Worm (Caenorhabditis elegans) whole organism, late embryonic: Measurements from ENCODE around the gene C08F11.1.
"Not testable (repeated sequence)": the region's sequence is repeated elsewhere in the genome, so short reads cannot be mapped to it uniquely, and the experiment has no call there.

Experiments used
- C08G9.2 ChIP-seq: sonication (generic microtip); optimal IDR thresholded peaks from 2 replicates; lab custom pipeline; 2016; ENCODE audit warnings: mild to moderate bottlenecking, missing genetic modification characterization, moderate library complexity, missing compliant biosample characterization
- C38D4.7 ChIP-seq: fragments of 200-800 bp; sonication (Bioruptor generic); optimal IDR thresholded peaks from 2 replicates; lab custom pipeline; 2018; ENCODE audit warnings: mild to moderate bottlenecking, missing genetic modification characterization, moderate library complexity, missing compliant biosample characterization
- K02D7.2 ChIP-seq: sonication (generic microtip); optimal IDR thresholded peaks from 2 replicates; lab custom pipeline; 2017; ENCODE audit warnings: mild to moderate bottlenecking, missing genetic modification characterization, missing compliant biosample characterization
- K09A11.1 ChIP-seq: sonication (generic microtip); optimal IDR thresholded peaks from 2 replicates; lab custom pipeline; 2017; ENCODE audit warnings: antibody characterized with exemption, mild to moderate bottlenecking, missing genetic modification characterization, missing compliant biosample characterization; ENCODE audit not compliant: insufficient read depth
- T23F11.4 ChIP-seq: fragments of 200-800 bp; sonication (Bioruptor generic); optimal IDR thresholded peaks from 2 replicates; lab custom pipeline; 2018; ENCODE audit warnings: mild to moderate bottlenecking, missing genetic modification characterization, missing compliant biosample characterization
- Y22D7AL.16 ChIP-seq: sonication (generic microtip); optimal IDR thresholded peaks from 2 replicates; lab custom pipeline; 2016; ENCODE audit warnings: missing genetic modification characterization, missing compliant biosample characterization
- ceh-18 ChIP-seq: sonication (generic microtip); optimal IDR thresholded peaks from 2 replicates; lab custom pipeline; 2016; ENCODE audit warnings: missing genetic modification characterization, missing compliant biosample characterization
- ceh-19 ChIP-seq: fragments of 200-800 bp; sonication (Bioruptor generic); optimal IDR thresholded peaks from 2 replicates; lab custom pipeline; 2018; ENCODE audit warnings: mild to moderate bottlenecking, missing genetic modification characterization, missing compliant biosample characterization
- ceh-2 ChIP-seq: sonication (generic microtip); optimal IDR thresholded peaks from 2 replicates; lab custom pipeline; 2016; ENCODE audit warnings: missing genotype, missing genetic modification characterization, missing compliant biosample characterization
- ceh-24 ChIP-seq: sonication (generic microtip); optimal IDR thresholded peaks from 2 replicates; lab custom pipeline; 2016; ENCODE audit warnings: mild to moderate bottlenecking, missing genetic modification characterization, missing compliant biosample characterization
- ceh-31 ChIP-seq: sonication (generic microtip); optimal IDR thresholded peaks from 2 replicates; lab custom pipeline; 2016; ENCODE audit warnings: missing genetic modification characterization, missing compliant biosample characterization
- ceh-34 ChIP-seq: sonication (generic microtip); optimal IDR thresholded peaks from 2 replicates; lab custom pipeline; 2016; ENCODE audit warnings: mild to moderate bottlenecking, missing genetic modification characterization, missing compliant biosample characterization
- ceh-9 ChIP-seq: sonication (generic microtip); optimal IDR thresholded peaks from 2 replicates; lab custom pipeline; 2016; ENCODE audit warnings: mild to moderate bottlenecking, missing genetic modification characterization, inconsistent platforms, missing compliant biosample characterization
- che-1 ChIP-seq: sonication (generic microtip); optimal IDR thresholded peaks from 2 replicates; lab custom pipeline; 2016; ENCODE audit warnings: mild to moderate bottlenecking, missing genetic modification characterization, missing compliant biosample characterization
- ets-4 ChIP-seq: sonication (generic microtip); optimal IDR thresholded peaks from 2 replicates; lab custom pipeline; 2016; ENCODE audit warnings: missing genetic modification characterization, missing compliant biosample characterization
- eyg-1 ChIP-seq: sonication (generic microtip); optimal IDR thresholded peaks from 2 replicates; lab custom pipeline; 2016; ENCODE audit warnings: missing genotype, missing genetic modification characterization, missing compliant biosample characterization
- fkh-6 ChIP-seq: sonication (generic microtip); optimal IDR thresholded peaks from 2 replicates; lab custom pipeline; 2016; ENCODE audit warnings: missing genetic modification characterization, missing compliant biosample characterization
- hlh-13 ChIP-seq: fragments of 200-800 bp; sonication (Bioruptor generic); optimal IDR thresholded peaks from 2 replicates; lab custom pipeline; 2018; ENCODE audit warnings: mild to moderate bottlenecking, missing genetic modification characterization, missing compliant biosample characterization
- hlh-6 ChIP-seq: sonication (generic microtip); optimal IDR thresholded peaks from 2 replicates; lab custom pipeline; 2016; ENCODE audit warnings: missing genotype, missing genetic modification characterization, missing compliant biosample characterization
- hlh-8 ChIP-seq: sonication (generic microtip); optimal IDR thresholded peaks from 2 replicates; lab custom pipeline; 2016; ENCODE audit warnings: missing genotype, missing genetic modification characterization, missing compliant biosample characterization
- lim-6 ChIP-seq: sonication (generic microtip); optimal IDR thresholded peaks from 2 replicates; lab custom pipeline; 2016; ENCODE audit warnings: missing genetic modification characterization, missing compliant biosample characterization
- lin-11 ChIP-seq: fragments of 200-800 bp; sonication (Bioruptor generic); optimal IDR thresholded peaks from 2 replicates; lab custom pipeline; 2018; ENCODE audit warnings: mild to moderate bottlenecking, missing genetic modification characterization, missing compliant biosample characterization
- madf-2 ChIP-seq: sonication (generic microtip); optimal IDR thresholded peaks from 2 replicates; lab custom pipeline; 2017; ENCODE audit warnings: missing genetic modification characterization, missing compliant biosample characterization
- mec-3 ChIP-seq: sonication (generic microtip); optimal IDR thresholded peaks from 2 replicates; lab custom pipeline; 2016; ENCODE audit warnings: borderline replicate concordance, missing genetic modification characterization, missing compliant biosample characterization
- nfya-1 ChIP-seq: sonication (generic microtip); optimal IDR thresholded peaks from 2 replicates; lab custom pipeline; 2017; ENCODE audit warnings: missing genetic modification characterization, mild to moderate bottlenecking, missing compliant biosample characterization, antibody characterized with exemption, moderate library complexity
- nhr-11 ChIP-seq: fragments of 150-350 bp; optimal IDR thresholded peaks from 2 replicates; lab custom pipeline; 2014; ENCODE audit warnings: missing biosample characterization, missing genetic modification characterization
- npax-4 ChIP-seq: sonication (generic microtip); optimal IDR thresholded peaks from 2 replicates; lab custom pipeline; 2016; ENCODE audit warnings: missing genetic modification characterization, missing compliant biosample characterization
- odd-2 ChIP-seq: sonication (generic microtip); optimal IDR thresholded peaks from 2 replicates; lab custom pipeline; 2017; ENCODE audit warnings: antibody characterized with exemption, mild to moderate bottlenecking, missing genetic modification characterization, missing compliant biosample characterization
- pat-9 ChIP-seq: fragments of 200-800 bp; sonication (Bioruptor generic); optimal IDR thresholded peaks from 2 replicates; lab custom pipeline; 2018; ENCODE audit warnings: mild to moderate bottlenecking, missing genetic modification characterization, moderate library complexity, missing compliant biosample characterization
- pha-2 ChIP-seq: sonication (generic microtip); optimal IDR thresholded peaks from 2 replicates; lab custom pipeline; 2017; ENCODE audit warnings: mild to moderate bottlenecking, missing genetic modification characterization, missing compliant biosample characterization
- pros-1 ChIP-seq: fragments of 150-350 bp; optimal IDR thresholded peaks from 2 replicates; lab custom pipeline; 2014; ENCODE audit warnings: missing biosample characterization, missing genetic modification reagents, missing genetic modification characterization
- ref-2 ChIP-seq: sonication (generic microtip); optimal IDR thresholded peaks from 2 replicates; lab custom pipeline; 2016; ENCODE audit warnings: missing genetic modification characterization, missing compliant biosample characterization
- tbx-2 ChIP-seq: sonication (generic microtip); optimal IDR thresholded peaks from 2 replicates; lab custom pipeline; 2016; ENCODE audit warnings: missing genetic modification characterization, missing compliant biosample characterization
- tbx-7 ChIP-seq: sonication (generic microtip); optimal IDR thresholded peaks from 2 replicates; lab custom pipeline; 2016; ENCODE audit warnings: missing genotype, missing genetic modification characterization, missing compliant biosample characterization
- ttx-3 ChIP-seq: sonication (generic microtip); optimal IDR thresholded peaks from 2 replicates; lab custom pipeline; 2016; ENCODE audit warnings: missing genetic modification reagents, missing genetic modification characterization, missing compliant biosample characterization
- unc-3 ChIP-seq, 2 experiments: fragments of 200-800 bp in 1 of 2; sonication (Bioruptor generic) in 1 of 2; sonication (generic microtip) in 1 of 2; conservative IDR thresholded peaks in 1 of 2; optimal IDR thresholded peaks in 1 of 2; 2 replicates each; pipeline versions ENCODE4 v1.3.6 to Lab custom; 2016 to 2022; ENCODE audit warnings: missing compliant biosample characterization in 2 of 2, missing genetic modification characterization in 2 of 2, missing genetic modification reagents in 1 of 2
- unc-55 ChIP-seq: sonication (generic microtip); optimal IDR thresholded peaks from 2 replicates; lab custom pipeline; 2017; ENCODE audit warnings: missing biosample characterization, missing genetic modification reagents, missing genetic modification characterization
- unc-86 ChIP-seq: sonication (generic microtip); optimal IDR thresholded peaks from 2 replicates; lab custom pipeline; 2016; ENCODE audit warnings: missing genetic modification characterization, missing compliant biosample characterization
- zip-5 ChIP-seq: sonication (generic microtip); optimal IDR thresholded peaks from 2 replicates; lab custom pipeline; 2016; ENCODE audit warnings: missing genetic modification characterization, missing compliant biosample characterization

Gene C08F11.1

DNA sequence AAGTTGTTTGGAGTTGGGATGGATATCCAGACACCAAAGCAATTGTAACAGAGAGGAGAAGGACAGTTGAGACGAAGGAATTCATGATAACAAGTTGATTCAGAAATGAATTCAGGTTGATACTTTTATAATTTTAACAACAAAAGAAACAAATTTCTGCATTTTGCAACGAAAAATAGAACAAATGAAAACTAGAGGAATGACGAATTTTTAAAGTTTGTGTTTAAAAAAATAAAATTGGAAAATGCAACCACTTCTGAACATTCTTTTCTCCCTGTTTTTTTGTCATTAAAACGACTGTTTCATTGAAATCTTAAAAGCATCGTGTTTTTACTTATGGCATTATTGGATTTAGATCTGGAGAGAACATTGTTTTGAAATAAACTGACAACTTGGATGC, 38.9 kb downstream of the C08F11.1 start, which contains the start of gene Y45F10C.2:
Gene Y45F10C.2 (minus strand): TSS at position 101 of the 400 bp plus-strand sequence.
- not testable (repeated sequence) for TF ChIP-seq che-1 (tag; lab: Kevin White, UChicago); ceh-18 (tag; lab: Kevin White, UChicago); nhr-11

DNA sequence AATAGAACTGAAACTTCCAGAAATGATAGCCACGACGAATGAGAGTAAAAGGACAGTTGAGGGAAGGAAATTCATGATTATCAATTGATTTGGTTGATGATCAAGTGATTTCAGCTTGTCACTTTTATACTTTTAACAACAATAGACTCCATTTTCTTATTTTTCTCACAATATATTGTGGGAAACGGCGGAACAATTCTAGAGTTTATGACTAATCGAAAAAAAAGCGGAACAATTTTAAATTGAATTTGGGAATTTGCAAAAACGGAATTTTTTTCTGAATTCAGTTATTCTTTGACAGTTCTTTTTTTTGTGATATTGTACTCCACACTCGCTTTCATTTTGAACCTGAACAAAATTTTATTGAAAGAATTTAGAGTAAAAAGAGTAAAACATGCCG, 40.5 kb downstream of the C08F11.1 start, which contains the start of gene Y45F10C.4:
Gene Y45F10C.4 (minus strand): TSS at position 101 of the 400 bp plus-strand sequence.
- no peak for TF ChIP-seq ceh-19 (GFP tag; lab: Kevin White, UChicago)
- TF ChIP-seq ceh-31 (tag; lab: Kevin White, UChicago), result no peak
- TF ChIP-seq pha-2 (tag; lab: Kevin White, UChicago), result no peak
- no peak for TF ChIP-seq K02D7.2 (tag; lab: Kevin White, UChicago)
- TF ChIP-seq ttx-3 (tag; lab: Kevin White, UChicago), result no peak
- no peak for TF ChIP-seq C38D4.7 (GFP tag; lab: Kevin White, UChicago)
- no peak for TF ChIP-seq mec-3 (tag; lab: Kevin White, UChicago)
- no peak for TF ChIP-seq odd-2 (tag; lab: Kevin White, UChicago)
- no peak for TF ChIP-seq ceh-34 (tag; lab: Kevin White, UChicago)
- TF ChIP-seq ref-2, result no peak
- TF ChIP-seq npax-4 (tag; lab: Kevin White, UChicago), result no peak
- no peak for TF ChIP-seq ceh-9 (tag; lab: Kevin White, UChicago)
- TF ChIP-seq lim-6 (tag; lab: Kevin White, UChicago), result no peak
- no peak for TF ChIP-seq fkh-6 (tag; lab: Kevin White, UChicago)
- no peak for TF ChIP-seq tbx-2
- no peak for TF ChIP-seq nhr-11
- TF ChIP-seq tbx-7 (tag; lab: Kevin White, UChicago), result no peak
- no peak for TF ChIP-seq pat-9 (tag; lab: Kevin White, UChicago)
- TF ChIP-seq unc-55, result no peak
- no peak for TF ChIP-seq ceh-24 (tag; lab: Kevin White, UChicago)

DNA sequence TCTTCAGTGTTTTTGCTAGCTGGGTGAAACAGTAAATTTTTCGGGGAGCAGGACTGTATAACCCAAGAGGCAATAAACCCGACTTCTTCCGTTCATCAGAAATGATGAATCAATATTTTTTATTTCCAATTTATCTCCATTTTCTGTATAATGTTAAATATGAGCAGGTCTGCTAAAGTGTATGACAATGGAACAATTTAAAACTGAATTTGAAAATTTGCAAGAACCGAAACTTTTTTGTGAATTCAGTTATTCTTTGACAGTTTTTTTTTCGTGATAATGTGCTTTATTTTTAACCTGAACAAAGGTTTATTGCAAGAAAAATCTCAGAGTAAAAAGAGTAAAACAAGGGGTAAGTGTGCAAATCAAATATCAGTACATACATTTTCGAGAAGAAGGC, 41.4 kb downstream of the C08F11.1 start:
- TF ChIP-seq ceh-2, result no peak
- no peak for TF ChIP-seq unc-3 (GFP tag; conservative IDR thresholded peaks at IDR 0.05; lab: Robert Waterston, UW)
- no peak for TF ChIP-seq unc-3 (tag; optimal IDR thresholded peaks at IDR 0.05; lab: Kevin White, UChicago)
- no peak for TF ChIP-seq unc-86 (tag; lab: Kevin White, UChicago)

DNA sequence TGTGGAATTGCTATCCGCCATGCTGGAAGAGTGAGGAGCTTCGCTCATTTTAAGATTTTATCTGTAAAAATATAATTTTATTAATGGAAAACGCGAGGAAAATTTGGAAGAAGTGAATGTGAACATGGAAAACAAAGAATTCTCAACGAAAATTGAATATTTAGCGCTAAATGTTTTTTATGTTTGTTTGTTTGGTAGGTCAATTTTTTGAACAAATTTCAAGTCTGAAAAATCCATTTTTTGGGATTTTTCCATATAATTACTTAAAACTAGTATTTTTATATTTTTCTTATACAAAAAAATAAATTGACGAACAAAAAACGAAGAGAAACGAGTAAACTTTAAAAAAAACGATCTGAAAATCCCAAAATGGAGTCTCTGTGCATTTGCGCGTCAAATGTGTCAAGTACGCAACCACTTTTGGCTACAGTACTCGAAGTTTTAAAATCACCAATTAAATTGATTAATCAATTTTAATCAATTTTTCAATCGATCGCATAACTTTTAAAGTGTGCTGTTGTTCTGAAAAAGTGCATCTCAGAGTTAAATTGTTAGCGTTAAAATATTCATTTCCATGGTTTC, 43.3 kb downstream of the C08F11.1 start, which contains the start of gene fbxa-215:
Gene fbxa-215 (minus strand): TSS at position 61 of the 582 bp plus-strand sequence.
- TF ChIP-seq unc-55 (no peak), nfya-1 (tag; lab: Kevin White, UChicago) (no peak), ets-4 (tag; lab: Kevin White, UChicago) (no peak), hlh-13 (no peak), hlh-8 (no peak), ttx-3 (tag; lab: Kevin White, UChicago) (no peak), pha-2 (tag; lab: Kevin White, UChicago) (no peak), K09A11.1 (no peak), Y22D7AL.16 (tag; lab: Kevin White, UChicago) (no peak), nhr-11 (no peak), madf-2 (tag; lab: Kevin White, UChicago) (no peak), che-1 (tag; lab: Kevin White, UChicago) (no peak), zip-5 (tag; lab: Kevin White, UChicago) (no peak), hlh-6 (tag; lab: Kevin White, UChicago) (no peak), pros-1 (no peak), tbx-7 (tag; lab: Kevin White, UChicago) (no peak), T23F11.4 (no peak), C08G9.2 (no peak), eyg-1 (no peak), lin-11 (tag; lab: Kevin White, UChicago) (no peak)
- TF ChIP-seq, all 69 proteins: peak for 0
